Fruit fly (Drosophila melanogaster): ENCODE measurements around the gene 5PtaseI.

dm6 chr3R:25036644-25037043 lies 8.3 kb downstream of the 5PtaseI start, which contains the start of gene CG31115:
- TF ChIP-seq Sin3A (optimal IDR thresholded peaks at IDR 0.05): no peak
- no peak for TF ChIP-seq psq (optimal IDR thresholded peaks at IDR 0.05)

Data from Kc167 (cell line).